Fruit fly (Drosophila melanogaster): ENCODE data around the gene per.

per gene

DNA sequence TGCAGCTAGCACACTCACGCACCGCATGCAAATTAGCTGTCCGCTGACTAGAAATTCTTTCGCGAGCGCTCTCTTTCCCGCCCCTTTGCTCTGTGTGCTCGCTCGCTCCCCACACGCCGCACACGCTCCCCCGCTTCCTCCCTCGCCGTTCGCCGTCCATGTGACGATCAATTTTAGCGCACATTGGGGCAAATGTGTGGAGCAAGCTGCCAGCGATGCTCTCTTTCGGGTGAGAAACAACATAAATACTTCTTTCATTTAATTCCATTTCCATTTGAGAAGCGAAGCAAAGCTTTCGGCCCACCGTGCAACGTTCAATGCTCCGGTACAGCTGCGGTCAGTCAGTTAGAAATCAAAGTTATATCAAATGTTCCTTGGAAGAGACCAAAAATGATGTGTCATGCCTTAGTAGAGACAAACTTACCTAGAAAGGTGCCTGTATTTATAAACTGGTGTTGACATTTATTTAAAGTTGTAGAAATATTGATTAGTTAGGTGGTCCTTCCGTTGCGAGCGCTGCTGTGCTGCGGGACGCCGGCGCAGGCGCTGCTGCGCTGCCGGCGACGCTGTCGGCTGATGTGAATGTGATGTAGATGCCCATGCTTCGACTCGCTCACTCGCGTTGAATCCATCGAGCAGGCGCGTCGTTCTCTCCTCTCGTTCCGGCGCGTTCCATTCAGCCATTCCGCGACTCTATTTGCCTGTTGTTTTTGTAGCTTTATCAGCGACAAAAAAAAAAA, 39.2 kb upstream of the per start (continued):
- peak; percentile 97 for TF ChIP-seq ems (GFP tag; optimal IDR thresholded peaks at IDR 0.05)
- peak; percentile 97 for TF ChIP-seq ewg (GFP tag; optimal IDR thresholded peaks at IDR 0.05)
- TF ChIP-seq Blimp-1 (GFP tag; optimal IDR thresholded peaks at IDR 0.05) = peak; percentile 92
- TF ChIP-seq CG18011 (GFP tag; optimal IDR thresholded peaks at IDR 0.05) = peak; percentile 89
- TF ChIP-seq NC2β (GFP tag; optimal IDR thresholded peaks at IDR 0.05) = peak; percentile 96
- TF ChIP-seq fd102C (GFP tag; optimal IDR thresholded peaks at IDR 0.05) = peak; percentile 73
- peak; percentile 97 for TF ChIP-seq schlank (tag; optimal IDR thresholded peaks at IDR 0.05)
- TF ChIP-seq slbo (GFP tag; IDR thresholded peaks at IDR 0.05) = peak; percentile 96
- TF ChIP-seq Rx (GFP tag; IDR thresholded peaks at IDR 0.05) = peak; percentile 96
- TF ChIP-seq ci (GFP tag; IDR thresholded peaks at IDR 0.05) = peak; percentile 98
- TF ChIP-seq CG17568 (GFP tag; optimal IDR thresholded peaks at IDR 0.05) = peak; percentile 97
- TF ChIP-seq CG8944 (GFP tag; optimal IDR thresholded peaks at IDR 0.05) = peak; percentile 97
- peak; percentile 89 for TF ChIP-seq Taf1 (GFP tag; IDR thresholded peaks at IDR 0.05)
- TF ChIP-seq zen2 (GFP tag; IDR thresholded peaks at IDR 0.05; ENCODE audit: partially characterized antibody) = no peak; the same call in 2 of the 3 replicates
- peak; percentile 76 for TF ChIP-seq CG17912 (GFP tag; optimal IDR thresholded peaks at IDR 0.05)
- peak; percentile 95 for TF ChIP-seq wor (GFP tag; IDR thresholded peaks at IDR 0.05)
- peak; percentile 94 for TF ChIP-seq scrt (GFP tag; optimal IDR thresholded peaks at IDR 0.05)
- TF ChIP-seq CG4707 (GFP tag; optimal IDR thresholded peaks at IDR 0.05) = peak; percentile 95
- peak; percentile 90 for TF ChIP-seq jigr1 (GFP tag; IDR thresholded peaks at IDR 0.05)
- peak; percentile 99 for TF ChIP-seq row (GFP tag; IDR thresholded peaks at IDR 0.05)
- TF ChIP-seq CG31365 (tag; optimal IDR thresholded peaks at IDR 0.05) = peak; percentile 89
- peak; percentile 68 for TF ChIP-seq CG7271 (tag; optimal IDR thresholded peaks at IDR 0.05)
- peak; percentile 32 for TF ChIP-seq CG9797 (GFP tag; optimal IDR thresholded peaks at IDR 0.05)
- TF ChIP-seq Vsx1 (GFP tag; optimal IDR thresholded peaks at IDR 0.05) = peak; percentile 94
- TF ChIP-seq Bteb2 (GFP tag; optimal IDR thresholded peaks at IDR 0.05) = peak; percentile 94
- TF ChIP-seq CG2120 (GFP tag; optimal IDR thresholded peaks at IDR 0.05) = peak; percentile 98
- TF ChIP-seq z (GFP tag; IDR thresholded peaks at IDR 0.05) = peak; percentile 66; the same call in 2 of the 3 replicates
- TF ChIP-seq CG9727 (GFP tag; optimal IDR thresholded peaks at IDR 0.05) = peak; percentile 95
- peak in 1 of 2 experiments; percentile 35 for TF ChIP-seq tll (GFP tag; optimal IDR thresholded peaks at IDR 0.05)
- peak; percentile 96 for TF ChIP-seq pho (GFP tag; optimal IDR thresholded peaks at IDR 0.05)
- peak; percentile 96 for TF ChIP-seq fu2 (GFP tag; optimal IDR thresholded peaks at IDR 0.05)
- TF ChIP-seq CG10959 (GFP tag; IDR thresholded peaks at IDR 0.05) = peak; percentile 85
- peak; percentile 92 for TF ChIP-seq MBD-R2 (GFP tag; IDR thresholded peaks at IDR 0.05)
- peak; percentile 97 for TF ChIP-seq seq (GFP tag; IDR thresholded peaks at IDR 0.05)
- peak; percentile 97 to 98 for TF ChIP-seq bsh (GFP tag; optimal IDR thresholded peaks at IDR 0.05)
- peak; percentile 97 for TF ChIP-seq kni (GFP tag; optimal IDR thresholded peaks at IDR 0.05)
- TF ChIP-seq CG18262 (tag; optimal IDR thresholded peaks at IDR 0.05) = peak; percentile 97
- peak; percentile 94 for TF ChIP-seq HLH3B (GFP tag; IDR thresholded peaks at IDR 0.05)
- peak; percentile 95 for TF ChIP-seq Mrtf (GFP tag; IDR thresholded peaks at IDR 0.05)
- TF ChIP-seq CG12391 (tag; optimal IDR thresholded peaks at IDR 0.05) = peak; percentile 97
- TF ChIP-seq HmgZ (tag; optimal IDR thresholded peaks at IDR 0.05) = peak; percentile 99
- peak; percentile 96 for TF ChIP-seq CG1529 (GFP tag; optimal IDR thresholded peaks at IDR 0.05)
- TF ChIP-seq bab2 (GFP tag; optimal IDR thresholded peaks at IDR 0.05) = peak; percentile 98
- peak; percentile 96 for TF ChIP-seq CG3847 (GFP tag; IDR thresholded peaks at IDR 0.05)
- TF ChIP-seq BEAF-32 (GFP tag; optimal IDR thresholded peaks at IDR 0.05) = peak; percentile 22
- peak; percentile 95 for TF ChIP-seq CG3407 (GFP tag; optimal IDR thresholded peaks at IDR 0.05)
- TF ChIP-seq tna (GFP tag; IDR thresholded peaks at IDR 0.05; ENCODE audit: partially characterized antibody) = peak; percentile 34; the same call in 1 of the 2 replicates
- TF ChIP-seq nom (GFP tag; optimal IDR thresholded peaks at IDR 0.05) = peak; percentile 94

All from whole organism, embryonic.